Worm (Caenorhabditis elegans): ENCODE measurements around the gene srx-129.

ce11 chrV:13837173-13837572 is 3.1 kb downstream of the srx-129 start, which contains the start of gene srx-128:
- TF ChIP-seq ceh-9 (tag; optimal IDR thresholded peaks at IDR 0.05) (no peak), nfya-1 (tag; optimal IDR thresholded peaks at IDR 0.05) (no peak), fkh-10 (GFP tag; optimal IDR thresholded peaks at IDR 0.05) (no peak), hlh-15 (tag; optimal IDR thresholded peaks at IDR 0.05) (no peak), elt-2 (tag; optimal IDR thresholded peaks at IDR 0.05) (no peak), pha-4 (tag; optimal IDR thresholded peaks at IDR 0.05) (no peak)
